Fruit fly (Drosophila melanogaster) whole organism, embryonic: ENCODE results near the gene mib1.

Experiments used
- Aef1 ChIP-seq: fragments of 200-800 bp; sonication (Bioruptor generic); IDR thresholded peaks from 3 replicates; pipeline ENCODE4 v1.3.6; 2022; ENCODE audit warnings: missing biosample characterization, missing genetic modification characterization
- BtbVII ChIP-seq: fragments of 200-800 bp; sonication (Bioruptor generic); optimal IDR thresholded peaks from 3 replicates; lab custom pipeline; 2017; ENCODE audit warnings: missing biosample characterization, mild to moderate bottlenecking, missing genetic modification characterization
- CG11247 ChIP-seq: fragments of 200-800 bp; sonication (Bioruptor generic); IDR thresholded peaks from 2 replicates; pipeline ENCODE4 v1.3.6; 2022; ENCODE audit warnings: missing biosample characterization, missing genetic modification characterization
- CG15479 ChIP-seq: fragments of 200-800 bp; sonication (Bioruptor generic); optimal IDR thresholded peaks from 3 replicates; lab custom pipeline; 2019; ENCODE audit warnings: missing biosample characterization, mild to moderate bottlenecking, missing genetic modification characterization, moderate library complexity
- CG16863 ChIP-seq: fragments of 200-800 bp; sonication (Bioruptor generic); optimal IDR thresholded peaks from 3 replicates; lab custom pipeline; 2016; ENCODE audit warnings: missing biosample characterization, missing genetic modification characterization
- CG17359 ChIP-seq: fragments of 200-800 bp; sonication (Bioruptor generic); optimal IDR thresholded peaks from 3 replicates; lab custom pipeline; 2018; ENCODE audit warnings: missing biosample characterization, mild to moderate bottlenecking, missing genetic modification characterization, moderate library complexity
- CG17385 ChIP-seq: fragments of 200-800 bp; sonication (Bioruptor generic); optimal IDR thresholded peaks from 3 replicates; lab custom pipeline; 2018; ENCODE audit warnings: missing biosample characterization, mild to moderate bottlenecking, missing genetic modification characterization
- CG1832 ChIP-seq: fragments of 200-800 bp; sonication (Bioruptor generic); optimal IDR thresholded peaks from 2 replicates; lab custom pipeline; 2017; ENCODE audit warnings: missing biosample characterization, mild to moderate bottlenecking, missing genetic modification characterization, inconsistent platforms
- CG2129 ChIP-seq: fragments of 200-800 bp; sonication (Bioruptor generic); IDR thresholded peaks from 2 replicates; pipeline ENCODE4 v1.3.6; 2022; ENCODE audit warnings: missing biosample characterization, missing genetic modification characterization; ENCODE audit not compliant: partially characterized antibody
- CG2199 ChIP-seq: fragments of 200-800 bp; sonication (Bioruptor generic); IDR thresholded peaks from 3 replicates; pipeline ENCODE4 v1.3.6; 2022; ENCODE audit warnings: missing biosample characterization, missing genetic modification characterization
- CG2202 ChIP-seq: fragments of 200-800 bp; sonication (Bioruptor generic); optimal IDR thresholded peaks from 2 replicates; lab custom pipeline; 2018; ENCODE audit warnings: missing biosample characterization, mild to moderate bottlenecking, missing genetic modification characterization
- CG2712 ChIP-seq: fragments of 200-800 bp; optimal IDR thresholded peaks from 3 replicates; lab custom pipeline; 2019; ENCODE audit warnings: missing biosample characterization, mild to moderate bottlenecking, missing genetic modification characterization, moderate library complexity
- CG32532 ChIP-seq: fragments of 200-800 bp; sonication (Bioruptor generic); IDR thresholded peaks from 2 replicates; pipeline ENCODE4 v1.3.6; 2022; ENCODE audit warnings: missing biosample characterization, missing genetic modification characterization
- CG4328 ChIP-seq: fragments of 200-800 bp; sonication (Bioruptor generic); optimal IDR thresholded peaks from 3 replicates; lab custom pipeline; 2017; ENCODE audit warnings: missing biosample characterization, missing genetic modification reagents, missing genetic modification characterization
- CG6791 ChIP-seq: fragments of 200-800 bp; sonication (Bioruptor generic); IDR thresholded peaks from 3 replicates; pipeline ENCODE4 v1.3.6; 2022; ENCODE audit warnings: missing biosample characterization, missing genetic modification characterization; ENCODE audit not compliant: partially characterized antibody
- CG9727 ChIP-seq: fragments of 200-800 bp; sonication (Bioruptor generic); optimal IDR thresholded peaks from 3 replicates; lab custom pipeline; 2017; ENCODE audit warnings: missing biosample characterization, mild to moderate bottlenecking, missing genetic modification characterization
- Ets65A ChIP-seq: fragments of 200-800 bp; sonication (Bioruptor generic); peaks from one replicate; lab custom pipeline; 2016; ENCODE audit warnings: missing biosample characterization, missing genetic modification characterization
- Fer2 ChIP-seq: fragments of 200-800 bp; sonication (Bioruptor generic); optimal IDR thresholded peaks from 2 replicates; lab custom pipeline; 2018; ENCODE audit warnings: missing biosample characterization, mild to moderate bottlenecking, missing genetic modification characterization, moderate library complexity
- HHEX ChIP-seq: fragments of 200-800 bp; sonication (Bioruptor generic); optimal IDR thresholded peaks from 3 replicates; lab custom pipeline; 2017; ENCODE audit warnings: missing biosample characterization, mild to moderate bottlenecking, missing genetic modification characterization, missing genetic modification reagents
- Jarid2 ChIP-seq: fragments of 200-800 bp; sonication (Bioruptor generic); optimal IDR thresholded peaks from 3 replicates; lab custom pipeline; 2017; ENCODE audit warnings: mild to moderate bottlenecking, missing biosample characterization, missing genetic modification reagents, missing genetic modification characterization
- MTF-1 ChIP-seq: fragments of 200-800 bp; sonication (Bioruptor generic); optimal IDR thresholded peaks from 2 replicates; lab custom pipeline; 2018; ENCODE audit warnings: missing biosample characterization, mild to moderate bottlenecking, missing genetic modification characterization, borderline replicate concordance
- Med ChIP-seq: fragments of 200-800 bp; sonication (Bioruptor generic); peaks from one replicate; lab custom pipeline; 2016; ENCODE audit warnings: missing biosample characterization, missing genetic modification characterization, mild to moderate bottlenecking, inconsistent platforms, moderate library complexity
- Oli ChIP-seq: fragments of 200-800 bp; sonication (Bioruptor generic); optimal IDR thresholded peaks from 2 replicates; lab custom pipeline; 2018; ENCODE audit warnings: missing biosample characterization, mild to moderate bottlenecking, missing genetic modification characterization, moderate library complexity
- Opbp ChIP-seq: fragments of 200-800 bp; sonication (Bioruptor generic); IDR thresholded peaks from 3 replicates; pipeline ENCODE4 v1.3.6; 2022; ENCODE audit warnings: missing biosample characterization, missing genetic modification characterization; ENCODE audit not compliant: partially characterized antibody
- Ravus ChIP-seq: fragments of 200-800 bp; sonication (Bioruptor generic); IDR thresholded peaks from 2 replicates; pipeline ENCODE4 v1.3.6; 2022; ENCODE audit warnings: missing biosample characterization, missing genetic modification characterization
- Stat92E ChIP-seq, 3 experiments: fragments of >200 bp in 2 of 3; fragments of 200-800 bp in 1 of 3; sonication (Bioruptor generic) in 1 of 3; optimal IDR thresholded peaks; 2 replicates each; lab custom pipeline; 2017 to 2019; ENCODE audit warnings: missing biosample characterization in 3 of 3, missing genetic modification characterization in 3 of 3, mild to moderate bottlenecking in 1 of 3, moderate library complexity in 1 of 3
- Trl ChIP-seq, 3 experiments: fragments of >200 bp in 2 of 3; fragments of 200-800 bp in 1 of 3; sonication (Bioruptor generic) in 1 of 3; optimal IDR thresholded peaks; 2 replicates in 1 of 3; 3 replicates in 2 of 3; lab custom pipeline; 2016 to 2017; ENCODE audit warnings: missing biosample characterization in 1 of 3, missing genetic modification characterization in 1 of 3
- Usf ChIP-seq: fragments of 200-800 bp; sonication (Bioruptor generic); optimal IDR thresholded peaks from 2 replicates; lab custom pipeline; 2017; ENCODE audit warnings: missing genotype, missing biosample characterization, missing genetic modification characterization
- Xrp1 ChIP-seq: fragments of 200-800 bp; sonication (Bioruptor generic); IDR thresholded peaks from 2 replicates; pipeline ENCODE4 v1.3.6; 2022; ENCODE audit warnings: missing biosample characterization, missing genetic modification characterization
- amos ChIP-seq: fragments of 200-800 bp; sonication (Bioruptor generic); IDR thresholded peaks from 2 replicates; pipeline ENCODE4 v1.3.6; 2022; ENCODE audit warnings: missing biosample characterization, missing genetic modification characterization; ENCODE audit not compliant: partially characterized antibody
- ato ChIP-seq: fragments of 200-800 bp; sonication (Bioruptor generic); IDR thresholded peaks from 2 replicates; pipeline ENCODE4 v1.3.6; 2022; ENCODE audit warnings: missing biosample characterization, missing genetic modification characterization; ENCODE audit not compliant: partially characterized antibody
- bbx ChIP-seq: fragments of 200-800 bp; sonication (Bioruptor generic); IDR thresholded peaks from 2 replicates; pipeline ENCODE4 v1.3.6; 2022; ENCODE audit warnings: missing biosample characterization, missing genetic modification characterization; ENCODE audit not compliant: partially characterized antibody
- cad ChIP-seq: fragments of >200 bp; optimal IDR thresholded peaks from 2 replicates; lab custom pipeline; 2017; ENCODE audit warnings: missing biosample characterization, missing genetic modification characterization
- cg ChIP-seq: fragments of 200-800 bp; sonication (Bioruptor generic); optimal IDR thresholded peaks from 3 replicates; lab custom pipeline; 2019; ENCODE audit warnings: missing biosample characterization, mild to moderate bottlenecking, missing genetic modification characterization, moderate library complexity
- ci ChIP-seq: fragments of 200-800 bp; sonication (Bioruptor generic); IDR thresholded peaks from 3 replicates; pipeline ENCODE4 v1.3.6; 2022; ENCODE audit warnings: missing biosample characterization, missing genetic modification characterization
- dimm ChIP-seq: fragments of 200-800 bp; sonication (Bioruptor generic); IDR thresholded peaks from 2 replicates; pipeline ENCODE4 v1.3.6; 2022; ENCODE audit warnings: missing biosample characterization, missing genetic modification characterization
- grn ChIP-seq: fragments of 200-800 bp; sonication (Bioruptor generic); optimal IDR thresholded peaks from 3 replicates; lab custom pipeline; 2017; ENCODE audit warnings: missing biosample characterization, missing genetic modification characterization
- kah ChIP-seq: fragments of 200-800 bp; sonication (Bioruptor generic); optimal IDR thresholded peaks from 2 replicates; lab custom pipeline; 2018; ENCODE audit warnings: missing biosample characterization, mild to moderate bottlenecking, missing genetic modification characterization
- ken ChIP-seq: fragments of 200-800 bp; sonication (Bioruptor generic); IDR thresholded peaks from 3 replicates; pipeline ENCODE4 v1.3.6; 2022; ENCODE audit warnings: missing biosample characterization, missing genetic modification characterization
- kni ChIP-seq: fragments of 200-800 bp; sonication (Bioruptor generic); optimal IDR thresholded peaks from 3 replicates; lab custom pipeline; 2017; ENCODE audit warnings: mild to moderate bottlenecking, missing biosample characterization, missing genetic modification reagents, missing genetic modification characterization
- odd ChIP-seq: fragments of 200-800 bp; sonication (Bioruptor generic); optimal IDR thresholded peaks from 2 replicates; lab custom pipeline; 2017; ENCODE audit warnings: missing biosample characterization, mild to moderate bottlenecking, missing genetic modification characterization
- otp ChIP-seq: fragments of 200-800 bp; sonication (Bioruptor generic); IDR thresholded peaks from 3 replicates; pipeline ENCODE4, ENCODE4 v1.3.6; 2022; ENCODE audit warnings: missing biosample characterization, missing genetic modification characterization
- rib ChIP-seq: fragments of 200-800 bp; sonication (Bioruptor generic); IDR thresholded peaks from 2 replicates; pipeline ENCODE4 v1.3.6; 2022; ENCODE audit warnings: missing biosample characterization, missing genetic modification characterization
- sd ChIP-seq: fragments of 200-800 bp; sonication (Bioruptor generic); optimal IDR thresholded peaks from 3 replicates; lab custom pipeline; 2018; ENCODE audit warnings: missing biosample characterization, mild to moderate bottlenecking, missing genetic modification characterization, moderate library complexity
- sens ChIP-seq: fragments of 200-800 bp; sonication (Bioruptor generic); peaks from one replicate; lab custom pipeline; 2016; ENCODE audit warnings: missing biosample characterization, missing genetic modification characterization
- tx ChIP-seq: fragments of 200-800 bp; sonication (Bioruptor generic); optimal IDR thresholded peaks from 2 replicates; lab custom pipeline; 2016; ENCODE audit warnings: missing biosample characterization, missing genetic modification characterization
- vvl ChIP-seq: fragments of 200-800 bp; sonication (Bioruptor generic); IDR thresholded peaks from 2 replicates; pipeline ENCODE4 v1.3.6; 2022; ENCODE audit warnings: missing biosample characterization, missing genetic modification characterization
- zen ChIP-seq: fragments of 200-800 bp; sonication (Bioruptor generic); optimal IDR thresholded peaks from 3 replicates; lab custom pipeline; 2018; ENCODE audit warnings: missing biosample characterization, mild to moderate bottlenecking, missing genetic modification characterization, moderate library complexity

Gene mib1

dm6 chr3L:16023020-16023648 lies 11.5 kb upstream of the mib1 start, which contains the start of gene Notum (continued):
- peak; percentile 40 for TF ChIP-seq kah (GFP tag; lab: Kevin White, UChicago)
- TF ChIP-seq cad (GFP tag; lab: Kevin White, UChicago) = peak; percentile 45
- TF ChIP-seq Aef1 = no peak
- TF ChIP-seq CG2202 (tag; lab: Kevin White, UChicago) = no peak
- TF ChIP-seq Usf (GFP tag; lab: Kevin White, UChicago) = no peak
- TF ChIP-seq bbx (GFP tag; lab: Robert Waterston, UW) = peak; percentile 28; the same call in 1 of the 2 replicates
- TF ChIP-seq CG32532 (GFP tag; lab: Robert Waterston, UW) = peak; percentile 34; the same call in 1 of the 2 replicates
- peak; percentile 27 for TF ChIP-seq grn (GFP tag; lab: Kevin White, UChicago)
- TF ChIP-seq MTF-1 (GFP tag; lab: Kevin White, UChicago) = peak; percentile 13
- peak; percentile 69 for TF ChIP-seq CG1832
- peak; percentile 92 for TF ChIP-seq Ets65A (GFP tag; lab: Kevin White, UChicago)
- TF ChIP-seq cg = peak; percentile 33
- TF ChIP-seq Xrp1 (GFP tag; lab: Robert Waterston, UW) = 0 out of 2 replicates have a peak, but pooled peaks have one; percentile 4
- TF ChIP-seq amos = peak; percentile 38; the same call in 1 of the 2 replicates
- TF ChIP-seq CG4328 (GFP tag; lab: Kevin White, UChicago) = no peak
- no peak for TF ChIP-seq Ravus (GFP tag; lab: Robert Waterston, UW)
- no peak for TF ChIP-seq CG2129 (GFP tag; lab: Robert Waterston, UW)
- peak; percentile 84 for TF ChIP-seq sens (GFP tag; lab: Kevin White, UChicago)
- 0 out of 2 replicates have a peak, but pooled peaks have one; percentile 37 for TF ChIP-seq CG11247 (GFP tag; lab: Robert Waterston, UW)
- TF ChIP-seq odd = peak; percentile 21
- no peak for TF ChIP-seq dimm
- TF ChIP-seq rib = peak; percentile 41; the same call in 1 of the 2 replicates
- TF ChIP-seq Trl (optimal IDR thresholded peaks at IDR 0.05; lab: Kevin White, UChicago) = peak; percentile 38 to 56
- no peak for TF ChIP-seq Trl (GFP tag; optimal IDR thresholded peaks at IDR 0.05; lab: Kevin White, UChicago)
- peak; percentile 44 for TF ChIP-seq vvl
- no peak for TF ChIP-seq CG17385 (GFP tag; lab: Kevin White, UChicago)
- peak; percentile 0 for TF ChIP-seq sd (tag; lab: Kevin White, UChicago)
- no peak for TF ChIP-seq CG17359 (tag; lab: Kevin White, UChicago)
- TF ChIP-seq Jarid2 (GFP tag; lab: Kevin White, UChicago) = peak; percentile 87
- peak; percentile 88; the same call in 2 of the 3 replicates for TF ChIP-seq CG2199 (GFP tag; lab: Robert Waterston, UW)
- TF ChIP-seq Opbp (GFP tag; lab: Robert Waterston, UW) = peak; percentile 33; the same call in 1 of the 3 replicates
- no peak for TF ChIP-seq Oli (tag; lab: Kevin White, UChicago)
- TF ChIP-seq kni (GFP tag; lab: Kevin White, UChicago) = peak; percentile 34
- peak; percentile 2 for TF ChIP-seq CG9727 (GFP tag; lab: Kevin White, UChicago)
- no peak for TF ChIP-seq BtbVII (GFP tag; lab: Kevin White, UChicago)
- TF ChIP-seq otp (GFP tag; lab: Robert Waterston, UW) = peak; percentile 20; the same call in 1 of the 3 replicates
- TF ChIP-seq Fer2 (tag; lab: Kevin White, UChicago) = no peak
- TF ChIP-seq CG6791 (GFP tag; lab: Robert Waterston, UW) = peak; percentile 52; the same call in 1 of the 3 replicates
- peak; percentile 71 for TF ChIP-seq Med (GFP tag; lab: Kevin White, UChicago)
- no peak for TF ChIP-seq tx (GFP tag; lab: Kevin White, UChicago)
- peak; percentile 13 for TF ChIP-seq zen (tag; lab: Kevin White, UChicago)
- TF ChIP-seq Stat92E (GFP tag; optimal IDR thresholded peaks at IDR 0.05; lab: Kevin White, UChicago) = peak in 1 of 3 experiments; percentile 63
- TF ChIP-seq ken (GFP tag; lab: Robert Waterston, UW) = no peak
- TF ChIP-seq CG16863 (GFP tag; lab: Kevin White, UChicago) = peak; percentile 11
- TF ChIP-seq HHEX (GFP tag; lab: Kevin White, UChicago) = no peak
- peak; percentile 40; the same call in 1 of the 3 replicates for TF ChIP-seq ci (GFP tag; lab: Robert Waterston, UW)
- peak; percentile 9 for TF ChIP-seq CG2712 (tag; lab: Kevin White, UChicago)
- peak; percentile 28; the same call in 1 of the 2 replicates for TF ChIP-seq ato
- peak; percentile 91 for TF ChIP-seq CG15479 (GFP tag; lab: Kevin White, UChicago)
